Worm (Caenorhabditis elegans) whole organism, mixed stage, embryonic: ENCODE data around the gene Y17G7B.22.

ENCODE experiments used
- nhr-12 ChIP-seq: fragments of 150-350 bp; optimal IDR thresholded peaks from 2 replicates; lab custom pipeline; 2014; ENCODE audit warnings: missing biosample characterization, missing genetic modification characterization
- nhr-2 ChIP-seq: fragments of 150-350 bp; optimal IDR thresholded peaks from 2 replicates; lab custom pipeline; 2014; ENCODE audit warnings: missing biosample characterization, missing genetic modification characterization
- nhr-28 ChIP-seq: fragments of 150-350 bp; optimal IDR thresholded peaks from 2 replicates; lab custom pipeline; 2014; ENCODE audit warnings: missing biosample characterization, missing genetic modification characterization

DNA sequence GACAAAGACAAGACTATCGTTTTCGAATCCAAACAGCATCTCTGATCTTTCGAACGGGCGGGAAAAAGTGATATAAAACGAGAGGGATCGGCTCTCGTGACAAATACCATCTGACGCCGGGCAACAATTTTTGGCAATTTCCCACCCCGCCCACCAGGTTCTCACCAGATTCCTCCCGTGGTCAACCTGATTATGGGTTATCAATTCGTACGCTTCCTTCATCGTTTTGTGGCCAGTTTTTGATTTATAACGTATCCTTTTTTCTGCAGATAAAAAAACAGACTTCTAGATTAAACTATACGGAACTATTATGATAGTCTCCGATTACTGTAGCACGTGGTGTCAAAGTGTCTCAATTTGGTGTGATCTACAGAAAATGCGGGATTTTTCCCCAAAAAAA lies 14.9 kb upstream of the Y17G7B.22 start:
- TF ChIP-seq nhr-12 (tag; lab: Kevin White, UChicago) (no peak), nhr-2 (tag; lab: Kevin White, UChicago) (no peak), nhr-28 (tag; lab: Kevin White, UChicago) (no peak)
